Worm (Caenorhabditis elegans): ENCODE data around the gene H06H21.11.

The H06H21.11 gene

ce11 chrIV:4810377-4810984 lies 3.4 kb upstream of the H06H21.11 start, which contains the start of gene eif-1.A:
Gene eif-1.A, plus strand, starts transcription at chrIV:4810934.
- TF ChIP-seq ceh-45 (GFP tag; IDR thresholded peaks at IDR 0.05): no peak
- no peak for TF ChIP-seq sdc-2 (tag; optimal IDR thresholded peaks at IDR 0.05)
- TF ChIP-seq F13H6.1 (tag; optimal IDR thresholded peaks at IDR 0.05): no peak
- no peak for TF ChIP-seq ceh-2 (tag; optimal IDR thresholded peaks at IDR 0.05)
- no peak for TF ChIP-seq nhr-11 (tag; optimal IDR thresholded peaks at IDR 0.05)
- no peak for TF ChIP-seq hlh-8 (tag; optimal IDR thresholded peaks at IDR 0.05)
- no peak for TF ChIP-seq dve-1 (tag; optimal IDR thresholded peaks at IDR 0.05)
- no peak for TF ChIP-seq pha-2 (tag; optimal IDR thresholded peaks at IDR 0.05)
- TF ChIP-seq ceh-14 (tag; optimal IDR thresholded peaks at IDR 0.05): peak; percentile 31
- TF ChIP-seq gmeb-2 (tag; optimal IDR thresholded peaks at IDR 0.05): no peak
- no peak for TF ChIP-seq Y22D7AL.16 (tag; optimal IDR thresholded peaks at IDR 0.05)
- no peak for TF ChIP-seq T23F11.4 (GFP tag; optimal IDR thresholded peaks at IDR 0.05)
- TF ChIP-seq hlh-6 (tag; optimal IDR thresholded peaks at IDR 0.05): no peak
- peak; percentile 68 for TF ChIP-seq elt-2 (tag; optimal IDR thresholded peaks at IDR 0.05)
- no peak for TF ChIP-seq syd-9 (tag; optimal IDR thresholded peaks at IDR 0.05)
- TF ChIP-seq madf-2 (tag; optimal IDR thresholded peaks at IDR 0.05): no peak
- no peak for TF ChIP-seq ceh-9 (tag; optimal IDR thresholded peaks at IDR 0.05)
- TF ChIP-seq fax-1 (tag; optimal IDR thresholded peaks at IDR 0.05): no peak
- no peak for TF ChIP-seq hlh-30 (tag; optimal IDR thresholded peaks at IDR 0.05; ENCODE audit: insufficient read depth)
- TF ChIP-seq elt-4 (tag; optimal IDR thresholded peaks at IDR 0.05): no peak
- TF ChIP-seq ttx-3 (tag; optimal IDR thresholded peaks at IDR 0.05): no peak
- TF ChIP-seq ceh-18 (tag; optimal IDR thresholded peaks at IDR 0.05): peak; percentile 25
- TF ChIP-seq ceh-48 (tag; optimal IDR thresholded peaks at IDR 0.05): no peak
- peak; percentile 37 for TF ChIP-seq ceh-31 (tag; optimal IDR thresholded peaks at IDR 0.05)
- TF ChIP-seq nfya-1 (tag; optimal IDR thresholded peaks at IDR 0.05): peak; percentile 59
- TF ChIP-seq hlh-13 (GFP tag; optimal IDR thresholded peaks at IDR 0.05): no peak
- TF ChIP-seq pag-3 (tag; optimal IDR thresholded peaks at IDR 0.05; ENCODE audit: borderline replicate concordance): no peak
- no peak for TF ChIP-seq odd-2 (tag; optimal IDR thresholded peaks at IDR 0.05)
- no peak for TF ChIP-seq ceh-24 (tag; optimal IDR thresholded peaks at IDR 0.05)
- peak; percentile 23 for TF ChIP-seq tbx-2 (tag; optimal IDR thresholded peaks at IDR 0.05)
- no peak for TF ChIP-seq zip-5 (tag; optimal IDR thresholded peaks at IDR 0.05)
- no peak for TF ChIP-seq ceh-6 (GFP tag; optimal IDR thresholded peaks at IDR 0.05)
- TF ChIP-seq unc-42 (tag; optimal IDR thresholded peaks at IDR 0.05): peak; percentile 7
- peak; percentile 26 for TF ChIP-seq K09A11.1 (tag; optimal IDR thresholded peaks at IDR 0.05; ENCODE audit: insufficient read depth)
- peak; percentile 20 for TF ChIP-seq ceh-34 (tag; optimal IDR thresholded peaks at IDR 0.05)
- no peak for TF ChIP-seq npax-4 (tag; optimal IDR thresholded peaks at IDR 0.05)
- no peak for TF ChIP-seq tbx-7 (tag; optimal IDR thresholded peaks at IDR 0.05)
- TF ChIP-seq C38D4.7 (GFP tag; optimal IDR thresholded peaks at IDR 0.05): no peak
- no peak for TF ChIP-seq lin-11 (tag; optimal IDR thresholded peaks at IDR 0.05)
- no peak for TF ChIP-seq pros-1 (tag; optimal IDR thresholded peaks at IDR 0.05)
- TF ChIP-seq eyg-1 (tag; optimal IDR thresholded peaks at IDR 0.05): no peak
- TF ChIP-seq mec-3 (tag; optimal IDR thresholded peaks at IDR 0.05; ENCODE audit: borderline replicate concordance): no peak

DNA sequence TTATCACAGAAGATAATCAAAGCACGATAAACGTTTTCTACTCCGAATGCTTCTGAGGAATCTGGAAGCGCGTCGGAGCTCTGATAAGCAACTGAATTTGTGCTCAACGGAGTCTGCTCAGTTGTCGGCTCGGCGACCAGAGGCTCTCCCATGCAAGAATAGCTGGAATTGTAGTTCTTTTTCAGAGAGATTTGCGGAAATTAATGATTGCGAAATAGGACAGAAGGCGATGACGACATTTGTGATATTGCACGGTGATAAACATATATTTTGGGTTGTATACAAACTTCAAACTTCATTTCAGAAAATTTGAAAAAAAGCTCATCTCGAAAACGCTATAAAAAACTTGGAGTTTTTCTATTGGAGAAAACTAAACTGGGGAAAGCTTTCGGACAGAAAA lies 2.7 kb upstream of the H06H21.11 start, which contains the start of gene H06H21.37:
TSS of gene H06H21.37 (minus strand) at position 162 of the 400 bp plus-strand sequence.
- TF ChIP-seq K02D7.2 (tag; optimal IDR thresholded peaks at IDR 0.05): no peak
- TF ChIP-seq ceh-30 (tag; optimal IDR thresholded peaks at IDR 0.05): no peak
- TF ChIP-seq pha-4 (tag; optimal IDR thresholded peaks at IDR 0.05): no peak
- no peak for TF ChIP-seq K09A11.1 (tag; optimal IDR thresholded peaks at IDR 0.05; ENCODE audit: insufficient read depth)
- TF ChIP-seq mec-3 (tag; optimal IDR thresholded peaks at IDR 0.05; ENCODE audit: borderline replicate concordance): no peak
- TF ChIP-seq elt-2 (tag; optimal IDR thresholded peaks at IDR 0.05): no peak

Data from whole organism, late embryonic.